Fruit fly (Drosophila melanogaster) whole organism, prepupa: ENCODE measurements around the gene CG12672.

Source experiments
- CG15336 ChIP-seq: fragments of 200-800 bp; sonication (Bioruptor generic); IDR thresholded peaks from 2 replicates; pipeline ENCODE4 v1.3.6; 2022; ENCODE audit warnings: missing biosample characterization, missing genetic modification characterization
- CG34406 ChIP-seq: fragments of 200-800 bp; sonication (Bioruptor generic); optimal IDR thresholded peaks from 3 replicates; lab custom pipeline; 2016; ENCODE audit warnings: missing biosample characterization, missing genetic modification characterization
- CG6854 ChIP-seq: fragments of 200-800 bp; sonication (Bioruptor generic); optimal IDR thresholded peaks from 2 replicates; lab custom pipeline; 2017; ENCODE audit warnings: missing biosample characterization, mild to moderate bottlenecking, missing genetic modification characterization
- CG7368 ChIP-seq: fragments of 200-800 bp; sonication (Bioruptor generic); optimal IDR thresholded peaks from 3 replicates; lab custom pipeline; 2016; ENCODE audit warnings: missing biosample characterization, missing genetic modification characterization
- Eip78C ChIP-seq: fragments of 200-800 bp; sonication (Bioruptor generic); peaks from one replicate; lab custom pipeline; 2016; ENCODE audit warnings: missing biosample characterization, missing genetic modification characterization
- eg ChIP-seq: fragments of 200-800 bp; sonication (Bioruptor generic); IDR thresholded peaks from 3 replicates; pipeline ENCODE4 v1.3.6; 2022; ENCODE audit warnings: missing biosample characterization, missing genetic modification characterization
- net ChIP-seq: fragments of 200-800 bp; sonication (Bioruptor generic); optimal IDR thresholded peaks from 3 replicates; lab custom pipeline; 2016; ENCODE audit warnings: missing biosample characterization, missing genetic modification characterization
- spab ChIP-seq: fragments of 200-800 bp; sonication (Bioruptor generic); optimal IDR thresholded peaks from 2 replicates; lab custom pipeline; 2017; ENCODE audit warnings: missing biosample characterization, mild to moderate bottlenecking, missing genetic modification characterization, missing genetic modification reagents

Gene CG12672

dm6 chrX:17967046-17967445, 40.4 kb downstream of the CG12672 start:
- TF ChIP-seq eg (GFP tag; lab: Robert Waterston, UW) (no peak), CG7368 (GFP tag; lab: Kevin White, UChicago) (peak; percentile 39), spab (GFP tag; lab: Kevin White, UChicago) (no peak), net (GFP tag; lab: Kevin White, UChicago) (no peak), CG34406 (no peak)

- no peak for TF ChIP-seq CG6854
- no peak for TF ChIP-seq CG15336 (GFP tag; lab: Robert Waterston, UW)
- peak; percentile 6 for TF ChIP-seq Eip78C (GFP tag; lab: Kevin White, UChicago)
Measured at dm6 chrX:17963008-17963744, 44.2 kb downstream of the CG12672 start.
